Worm (Caenorhabditis elegans) whole organism, early embryonic: Measurements from ENCODE around the gene sars-2.

Experiments
- B0310.2 ChIP-seq: sonication (generic microtip); optimal IDR thresholded peaks from 2 replicates; lab custom pipeline; 2016; ENCODE audit warnings: mild to moderate bottlenecking, missing genetic modification characterization, missing compliant biosample characterization
- F13C5.2 ChIP-seq: sonication (generic microtip); optimal IDR thresholded peaks from 2 replicates; lab custom pipeline; 2017; ENCODE audit warnings: mild to moderate bottlenecking, missing genetic modification characterization, inconsistent platforms, missing compliant biosample characterization
- aly-1 ChIP-seq: sonication (generic microtip); optimal IDR thresholded peaks from 2 replicates; lab custom pipeline; 2016; ENCODE audit warnings: missing genetic modification characterization, missing compliant biosample characterization
- ama-1 ChIP-seq: fragments of 150-350 bp; optimal IDR thresholded peaks from 2 replicates; lab custom pipeline; 2014
- ceh-13 ChIP-seq: fragments of 200-800 bp; sonication (Bioruptor generic); optimal IDR thresholded peaks from 2 replicates; lab custom pipeline; 2018; ENCODE audit warnings: mild to moderate bottlenecking, missing genetic modification characterization, missing compliant biosample characterization
- ceh-36 ChIP-seq: sonication (generic microtip); optimal IDR thresholded peaks from 2 replicates; lab custom pipeline; 2016; ENCODE audit warnings: missing genetic modification characterization, inconsistent platforms, missing compliant biosample characterization
- ets-7 ChIP-seq: sonication (generic microtip); optimal IDR thresholded peaks from 2 replicates; lab custom pipeline; 2016; ENCODE audit warnings: missing genotype, missing genetic modification characterization, missing compliant biosample characterization
- flt-1 ChIP-seq: fragments of 200-800 bp; sonication (Bioruptor generic); IDR thresholded peaks from 2 replicates; pipeline ENCODE4 v1.3.6; 2022; ENCODE audit warnings: missing genetic modification characterization, missing compliant biosample characterization
- hmbx-1 ChIP-seq: sonication (generic microtip); optimal IDR thresholded peaks from 2 replicates; lab custom pipeline; 2016; ENCODE audit warnings: mild to moderate bottlenecking, missing genetic modification characterization, missing compliant biosample characterization
- hmg-4 ChIP-seq: fragments of 200-800 bp; sonication (Bioruptor generic); optimal IDR thresholded peaks from 2 replicates; lab custom pipeline; 2018; ENCODE audit warnings: mild to moderate bottlenecking, missing genetic modification characterization, missing compliant biosample characterization
- hnd-1 ChIP-seq: sonication (generic microtip); optimal IDR thresholded peaks from 2 replicates; lab custom pipeline; 2016; ENCODE audit warnings: missing genetic modification characterization, missing compliant biosample characterization
- pes-1 ChIP-seq: fragments of 200-800 bp; sonication (Bioruptor generic); IDR thresholded peaks from 2 replicates; pipeline ENCODE4 v1.3.6; 2022; ENCODE audit warnings: missing genetic modification reagents, missing genetic modification characterization, missing compliant biosample characterization
- scrt-1 ChIP-seq: fragments of 200-800 bp; sonication (Bioruptor generic); IDR thresholded peaks from 2 replicates; pipeline ENCODE4 v1.3.6; 2022; ENCODE audit warnings: missing genetic modification characterization, missing compliant biosample characterization
- sea-1 ChIP-seq: fragments of 200-800 bp; sonication (Bioruptor generic); conservative IDR thresholded peaks from 2 replicates; pipeline ENCODE4 v1.3.6; 2022; ENCODE audit warnings: missing genetic modification characterization, missing compliant biosample characterization
- tbx-11 ChIP-seq: fragments of 200-800 bp; sonication (Bioruptor generic); IDR thresholded peaks from 2 replicates; pipeline ENCODE4 v1.3.6; 2022; ENCODE audit warnings: missing genetic modification characterization, missing compliant biosample characterization
- tbx-37 ChIP-seq: fragments of 200-800 bp; sonication (Bioruptor generic); conservative IDR thresholded peaks from 2 replicates; pipeline ENCODE4 v1.3.6; 2022; ENCODE audit warnings: missing genetic modification reagents, missing genetic modification characterization, missing compliant biosample characterization
- tra-4 ChIP-seq: sonication (generic microtip); optimal IDR thresholded peaks from 2 replicates; lab custom pipeline; 2017; ENCODE audit warnings: missing genetic modification characterization, missing compliant biosample characterization

sars-2 gene

ce11 chrIV:4403870-4404269 lies 46.4 kb downstream of the sars-2 start:
- TF ChIP-seq flt-1, result no peak
- TF ChIP-seq hmg-4 (GFP tag; lab: Kevin White, UChicago), result peak; percentile 38

DNA sequence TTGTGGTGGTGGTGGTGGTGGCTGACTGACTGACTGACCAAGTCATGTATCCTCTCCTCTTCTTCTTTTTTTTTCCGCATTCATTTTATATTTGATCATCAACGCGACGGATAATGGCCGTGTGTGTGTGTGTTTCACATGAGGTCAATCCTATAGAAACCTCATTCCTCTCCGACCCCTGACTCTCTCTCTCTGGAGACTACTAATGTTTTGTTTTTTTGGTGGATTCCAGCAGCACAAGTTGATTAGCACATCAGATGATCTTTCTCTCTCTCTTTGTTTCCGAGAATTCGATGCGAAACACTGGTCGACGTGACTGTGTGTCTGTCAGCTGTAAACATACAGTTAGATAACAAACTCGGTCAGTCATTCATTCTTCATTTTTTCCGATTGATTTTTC lies 47.7 kb downstream of the sars-2 start, which contains the start of gene Y24D9A.7:
Y24D9A.7 (minus strand) TSS at position 46 of the 400 bp plus-strand sequence.
- no peak for TF ChIP-seq scrt-1 (GFP tag; lab: Robert Waterston, UW)
- no peak for TF ChIP-seq ama-1 (lab: Kevin White, UChicago)
- no peak for TF ChIP-seq flt-1
- no peak for TF ChIP-seq aly-1 (tag; lab: Kevin White, UChicago)
- no peak for TF ChIP-seq tbx-37 (GFP tag; lab: Robert Waterston, UW)
- TF ChIP-seq hmg-4 (GFP tag; lab: Kevin White, UChicago), result no peak
- TF ChIP-seq F13C5.2 (tag; lab: Kevin White, UChicago), result no peak
- no peak for TF ChIP-seq tra-4
- TF ChIP-seq B0310.2 (tag; lab: Kevin White, UChicago), result no peak
- TF ChIP-seq pes-1 (GFP tag; lab: Robert Waterston, UW), result no peak
- no peak for TF ChIP-seq ceh-13 (GFP tag; lab: Kevin White, UChicago)
- TF ChIP-seq ets-7 (tag; lab: Kevin White, UChicago), result no peak
- no peak for TF ChIP-seq hnd-1 (tag; lab: Kevin White, UChicago)
- no peak for TF ChIP-seq sea-1
- no peak for TF ChIP-seq tbx-11 (GFP tag; lab: Robert Waterston, UW)
- TF ChIP-seq ceh-36 (tag; lab: Kevin White, UChicago), result no peak
- TF ChIP-seq hmbx-1 (tag; lab: Kevin White, UChicago), result no peak

- TF ChIP-seq tbx-11 (GFP tag; lab: Robert Waterston, UW) (0 out of 2 replicates have a peak, but pooled peaks have one; percentile 33), ets-7 (tag; lab: Kevin White, UChicago) (no peak), ceh-13 (GFP tag; lab: Kevin White, UChicago) (no peak), flt-1 (no peak), tbx-37 (GFP tag; lab: Robert Waterston, UW) (no peak), tra-4 (no peak), aly-1 (tag; lab: Kevin White, UChicago) (no peak), hnd-1 (tag; lab: Kevin White, UChicago) (no peak), pes-1 (GFP tag; lab: Robert Waterston, UW) (no peak), F13C5.2 (tag; lab: Kevin White, UChicago) (peak; percentile 71)
Observed at ce11 chrIV:4406054-4406539, 48.7 kb downstream of the sars-2 start.

- TF ChIP-seq ets-7 (tag; lab: Kevin White, UChicago) (no peak), sea-1 (0 out of 2 replicates have a peak, but pooled peaks have one; percentile 43)
Observed at ce11 chrIV:4407055-4407461, 49.6 kb downstream of the sars-2 start.

ce11 chrIV:4408714-4409113 lies 51.3 kb downstream of the sars-2 start:
- TF ChIP-seq flt-1 (no peak), sea-1 (no peak), ets-7 (tag; lab: Kevin White, UChicago) (no peak), hnd-1 (tag; lab: Kevin White, UChicago) (no peak), scrt-1 (GFP tag; lab: Robert Waterston, UW) (no peak), ama-1 (lab: Kevin White, UChicago) (no peak), hmbx-1 (tag; lab: Kevin White, UChicago) (no peak), B0310.2 (tag; lab: Kevin White, UChicago) (no peak), tra-4 (no peak), F13C5.2 (tag; lab: Kevin White, UChicago) (no peak), hmg-4 (GFP tag; lab: Kevin White, UChicago) (no peak), tbx-11 (GFP tag; lab: Robert Waterston, UW) (no peak), ceh-36 (tag; lab: Kevin White, UChicago) (no peak), tbx-37 (GFP tag; lab: Robert Waterston, UW) (no peak), ceh-13 (GFP tag; lab: Kevin White, UChicago) (no peak), aly-1 (tag; lab: Kevin White, UChicago) (no peak)
